Fruit fly (Drosophila melanogaster) whole organism, embryonic: ENCODE data around the gene sit.

Experiments
- BEAF-32 ChIP-seq: fragments of 200-800 bp; sonication (Bioruptor generic); optimal IDR thresholded peaks from 3 replicates; lab custom pipeline; 2017; ENCODE audit warnings: missing biosample characterization, missing genetic modification characterization, mild to moderate bottlenecking, moderate library complexity, missing genetic modification reagents
- Bgb ChIP-seq: fragments of 200-800 bp; sonication (Bioruptor generic); IDR thresholded peaks from 2 replicates; pipeline ENCODE4 v1.3.6; 2022; ENCODE audit warnings: missing biosample characterization, missing genetic modification characterization; ENCODE audit not compliant: partially characterized antibody
- CG1024 ChIP-seq: fragments of 200-800 bp; sonication (Bioruptor generic); IDR thresholded peaks from 2 replicates; pipeline ENCODE4 v1.3.6; 2022; ENCODE audit warnings: missing biosample characterization, missing genetic modification characterization
- CG10366 ChIP-seq: fragments of 200-800 bp; sonication (Bioruptor generic); IDR thresholded peaks from 2 replicates; pipeline ENCODE4 v1.3.6; 2022; ENCODE audit warnings: missing biosample characterization, missing genetic modification characterization
- CG10462 ChIP-seq: fragments of 200-800 bp; sonication (Bioruptor generic); optimal IDR thresholded peaks from 2 replicates; lab custom pipeline; 2016; ENCODE audit warnings: missing biosample characterization, missing genetic modification characterization
- CG10654 ChIP-seq: fragments of 200-800 bp; sonication (Bioruptor generic); optimal IDR thresholded peaks from 2 replicates; lab custom pipeline; 2016; ENCODE audit warnings: missing biosample characterization, missing genetic modification characterization
- CG12391 ChIP-seq: fragments of 200-800 bp; sonication (Bioruptor generic); optimal IDR thresholded peaks from 3 replicates; lab custom pipeline; 2018; ENCODE audit warnings: missing biosample characterization, mild to moderate bottlenecking, missing genetic modification characterization, moderate library complexity
- CG12744 ChIP-seq: fragments of 200-800 bp; sonication (Bioruptor generic); optimal IDR thresholded peaks from 2 replicates; lab custom pipeline; 2016; ENCODE audit warnings: missing biosample characterization, missing genetic modification characterization
- CG13287 ChIP-seq: fragments of 200-800 bp; sonication (Bioruptor generic); IDR thresholded peaks from 2 replicates; pipeline ENCODE4 v1.3.6; 2022; ENCODE audit warnings: missing biosample characterization, missing genetic modification characterization; ENCODE audit not compliant: partially characterized antibody
- CG14710 ChIP-seq: fragments of 200-800 bp; sonication (Bioruptor generic); optimal IDR thresholded peaks from 3 replicates; lab custom pipeline; 2019; ENCODE audit warnings: missing biosample characterization, mild to moderate bottlenecking, missing genetic modification characterization, moderate library complexity
- CG15479 ChIP-seq: fragments of 200-800 bp; sonication (Bioruptor generic); optimal IDR thresholded peaks from 3 replicates; lab custom pipeline; 2019; ENCODE audit warnings: missing biosample characterization, mild to moderate bottlenecking, missing genetic modification characterization, moderate library complexity
- CG1603 ChIP-seq: fragments of 200-800 bp; sonication (Bioruptor generic); optimal IDR thresholded peaks from 2 replicates; lab custom pipeline; 2019; ENCODE audit warnings: missing biosample characterization, mild to moderate bottlenecking, missing genetic modification characterization, moderate library complexity
- CG17802 ChIP-seq: fragments of 200-800 bp; sonication (Bioruptor generic); optimal IDR thresholded peaks from 2 replicates; lab custom pipeline; 2018; ENCODE audit warnings: missing biosample characterization, mild to moderate bottlenecking, missing genetic modification characterization, moderate library complexity
- CG18476 ChIP-seq: fragments of 200-800 bp; sonication (Bioruptor generic); optimal IDR thresholded peaks from 2 replicates; lab custom pipeline; 2016; ENCODE audit warnings: missing biosample characterization, mild to moderate bottlenecking, missing genetic modification characterization
- CG2712 ChIP-seq: fragments of 200-800 bp; optimal IDR thresholded peaks from 3 replicates; lab custom pipeline; 2019; ENCODE audit warnings: missing biosample characterization, mild to moderate bottlenecking, missing genetic modification characterization, moderate library complexity
- CG32772 ChIP-seq: fragments of 200-800 bp; sonication (Bioruptor generic); IDR thresholded peaks from 2 replicates; pipeline ENCODE4 v1.3.6; 2022; ENCODE audit warnings: missing biosample characterization, missing genetic modification characterization
- CG4360 ChIP-seq: fragments of 200-800 bp; sonication (Bioruptor generic); IDR thresholded peaks from 2 replicates; pipeline ENCODE4 v1.3.6; 2022; ENCODE audit warnings: missing biosample characterization, missing genetic modification characterization
- CG6813 ChIP-seq: fragments of 200-800 bp; sonication (Bioruptor generic); optimal IDR thresholded peaks from 2 replicates; lab custom pipeline; 2017; ENCODE audit warnings: missing biosample characterization, missing genetic modification characterization, mild to moderate bottlenecking, moderate library complexity, missing genetic modification reagents
- CG7786 ChIP-seq: fragments of 200-800 bp; sonication (Bioruptor generic); optimal IDR thresholded peaks from 2 replicates; lab custom pipeline; 2016; ENCODE audit warnings: missing biosample characterization, missing genetic modification characterization
- CG8478 ChIP-seq: fragments of >200 bp; optimal IDR thresholded peaks from 2 replicates; lab custom pipeline; 2018
- CG8765 ChIP-seq: fragments of 200-800 bp; sonication (Bioruptor generic); IDR thresholded peaks from 2 replicates; pipeline ENCODE4 v1.3.6; 2022; ENCODE audit warnings: missing biosample characterization, missing genetic modification characterization
- CG8924 ChIP-seq: fragments of 200-800 bp; optimal IDR thresholded peaks from 3 replicates; lab custom pipeline; 2019; ENCODE audit warnings: missing biosample characterization, mild to moderate bottlenecking, missing genetic modification characterization, moderate library complexity
- CG9797 ChIP-seq: fragments of 200-800 bp; sonication (Bioruptor generic); optimal IDR thresholded peaks from 3 replicates; lab custom pipeline; 2018; ENCODE audit warnings: missing biosample characterization, mild to moderate bottlenecking, missing genetic modification characterization
- Dek ChIP-seq: fragments of 200-800 bp; sonication (Bioruptor generic); optimal IDR thresholded peaks from 3 replicates; lab custom pipeline; 2019; ENCODE audit warnings: missing biosample characterization, mild to moderate bottlenecking, missing genetic modification characterization, moderate library complexity
- Dll ChIP-seq: fragments of 200-800 bp; sonication (Bioruptor generic); IDR thresholded peaks from 4 replicates; pipeline ENCODE4 v1.3.6; 2022; ENCODE audit warnings: missing biosample characterization, missing genetic modification characterization; ENCODE audit not compliant: partially characterized antibody
- Doc3 ChIP-seq: fragments of 200-800 bp; sonication (Bioruptor generic); IDR thresholded peaks from 3 replicates; pipeline ENCODE4 v1.3.6; 2022; ENCODE audit warnings: missing biosample characterization, missing genetic modification characterization; ENCODE audit not compliant: partially characterized antibody
- Max ChIP-seq: fragments of 200-800 bp; sonication (Bioruptor generic); optimal IDR thresholded peaks from 2 replicates; lab custom pipeline; 2016; ENCODE audit warnings: missing biosample characterization, mild to moderate bottlenecking, missing genetic modification characterization
- NC2α ChIP-seq: fragments of 200-800 bp; sonication (Bioruptor generic); optimal IDR thresholded peaks from 2 replicates; lab custom pipeline; 2016; ENCODE audit warnings: missing biosample characterization, missing genetic modification characterization
- Opbp ChIP-seq: fragments of 200-800 bp; sonication (Bioruptor generic); IDR thresholded peaks from 3 replicates; pipeline ENCODE4 v1.3.6; 2022; ENCODE audit warnings: missing biosample characterization, missing genetic modification characterization; ENCODE audit not compliant: partially characterized antibody
- Optix ChIP-seq: fragments of 200-800 bp; sonication (Bioruptor generic); IDR thresholded peaks from 3 replicates; pipeline ENCODE4 v1.3.6; 2022; ENCODE audit warnings: missing biosample characterization, missing genetic modification characterization
- Scr ChIP-seq: fragments of 200-800 bp; sonication (Bioruptor generic); IDR thresholded peaks from 2 replicates; pipeline ENCODE4 v1.3.6; 2022; ENCODE audit warnings: missing biosample characterization, missing genetic modification characterization; ENCODE audit not compliant: partially characterized antibody
- Usf ChIP-seq: fragments of 200-800 bp; sonication (Bioruptor generic); optimal IDR thresholded peaks from 2 replicates; lab custom pipeline; 2017; ENCODE audit warnings: missing genotype, missing biosample characterization, missing genetic modification characterization
- ase ChIP-seq: fragments of 200-800 bp; sonication (Bioruptor generic); IDR thresholded peaks from 3 replicates; pipeline ENCODE4 v1.3.6; 2022; ENCODE audit warnings: missing biosample characterization, missing genetic modification characterization
- bbx ChIP-seq: fragments of 200-800 bp; sonication (Bioruptor generic); IDR thresholded peaks from 2 replicates; pipeline ENCODE4 v1.3.6; 2022; ENCODE audit warnings: missing biosample characterization, missing genetic modification characterization; ENCODE audit not compliant: partially characterized antibody
- bcd ChIP-seq: fragments of 200-800 bp; sonication (Bioruptor generic); optimal IDR thresholded peaks from 2 replicates; lab custom pipeline; 2017; ENCODE audit warnings: missing biosample characterization, mild to moderate bottlenecking, missing genetic modification characterization
- cato ChIP-seq: fragments of 200-800 bp; sonication (Bioruptor generic); optimal IDR thresholded peaks from 2 replicates; lab custom pipeline; 2016; ENCODE audit warnings: missing biosample characterization, missing genetic modification characterization, borderline replicate concordance
- corto ChIP-seq: fragments of 200-800 bp; sonication (Bioruptor generic); optimal IDR thresholded peaks from 2 replicates; lab custom pipeline; 2016; ENCODE audit warnings: missing biosample characterization, mild to moderate bottlenecking, missing genetic modification characterization, moderate library complexity
- dm ChIP-seq: fragments of 200-800 bp; sonication (Bioruptor generic); optimal IDR thresholded peaks from 3 replicates; lab custom pipeline; 2016; ENCODE audit warnings: missing biosample characterization, missing genetic modification characterization
- ftz-f1 ChIP-seq: fragments of 200-800 bp; sonication (Bioruptor generic); optimal IDR thresholded peaks from 2 replicates; lab custom pipeline; 2016; ENCODE audit warnings: missing biosample characterization, missing genetic modification characterization
- gfzf ChIP-seq: fragments of 200-800 bp; sonication (Bioruptor generic); optimal IDR thresholded peaks from 2 replicates; lab custom pipeline; 2016; ENCODE audit warnings: missing biosample characterization, mild to moderate bottlenecking, missing genetic modification characterization, moderate library complexity
- lbe ChIP-seq: fragments of 200-800 bp; sonication (Bioruptor generic); optimal IDR thresholded peaks from 2 replicates; lab custom pipeline; 2016; ENCODE audit warnings: missing biosample characterization, mild to moderate bottlenecking, missing genetic modification characterization
- mam ChIP-seq: fragments of 200-800 bp; sonication (Bioruptor generic); optimal IDR thresholded peaks from 3 replicates; lab custom pipeline; 2016; ENCODE audit warnings: missing biosample characterization, missing genetic modification characterization
- otp ChIP-seq: fragments of 200-800 bp; sonication (Bioruptor generic); IDR thresholded peaks from 3 replicates; pipeline ENCODE4, ENCODE4 v1.3.6; 2022; ENCODE audit warnings: missing biosample characterization, missing genetic modification characterization
- pzg ChIP-seq: fragments of 200-800 bp; sonication (Bioruptor generic); optimal IDR thresholded peaks from 3 replicates; lab custom pipeline; 2018; ENCODE audit warnings: missing biosample characterization, mild to moderate bottlenecking, missing genetic modification characterization, moderate library complexity
- repo ChIP-seq: fragments of 200-800 bp; sonication (Bioruptor generic); optimal IDR thresholded peaks from 2 replicates; lab custom pipeline; 2016; ENCODE audit warnings: missing biosample characterization, missing genetic modification characterization
- sd ChIP-seq: fragments of 200-800 bp; sonication (Bioruptor generic); optimal IDR thresholded peaks from 3 replicates; lab custom pipeline; 2018; ENCODE audit warnings: missing biosample characterization, mild to moderate bottlenecking, missing genetic modification characterization, moderate library complexity
- seq ChIP-seq: fragments of 200-800 bp; sonication (Bioruptor generic); IDR thresholded peaks from 2 replicates; pipeline ENCODE4 v1.3.6; 2022; ENCODE audit warnings: missing biosample characterization, missing genetic modification characterization
- shn ChIP-seq: fragments of 200-800 bp; sonication (Bioruptor generic); optimal IDR thresholded peaks from 3 replicates; lab custom pipeline; 2016; ENCODE audit warnings: missing biosample characterization, missing genetic modification characterization
- sim ChIP-seq: fragments of 200-800 bp; sonication (Bioruptor generic); IDR thresholded peaks from 2 replicates; pipeline ENCODE4 v1.3.6; 2022; ENCODE audit warnings: missing biosample characterization, missing genetic modification characterization
- trem ChIP-seq: fragments of 200-800 bp; optimal IDR thresholded peaks from 3 replicates; lab custom pipeline; 2019; ENCODE audit warnings: missing biosample characterization, mild to moderate bottlenecking, missing genetic modification characterization, moderate library complexity
- zf30C ChIP-seq: fragments of 200-800 bp; sonication (Bioruptor generic); optimal IDR thresholded peaks from 3 replicates; lab custom pipeline; 2018; ENCODE audit warnings: missing biosample characterization, mild to moderate bottlenecking, missing genetic modification characterization

Gene sit

dm6 chr3R:22582981-22583380, 20.6 kb upstream of the sit start, which contains the start of gene Dph5:
TSS of gene Dph5 (minus strand) at chr3R:22583225.
- TF ChIP-seq ftz-f1 (peak; percentile 98), zf30C (no peak), CG12391 (tag; lab: Kevin White, UChicago) (no peak), pzg (GFP tag; lab: Kevin White, UChicago) (peak; percentile 61), CG7786 (GFP tag; lab: Kevin White, UChicago) (no peak), repo (GFP tag; lab: Kevin White, UChicago) (no peak), CG6813 (GFP tag; lab: Kevin White, UChicago) (no peak), CG15479 (GFP tag; lab: Kevin White, UChicago) (no peak), bbx (GFP tag; lab: Robert Waterston, UW) (peak; percentile 29; the same call in 1 of the 2 replicates), bcd (GFP tag; lab: Kevin White, UChicago) (no peak), Dll (0 out of 4 replicates have a peak, but pooled peaks have one; percentile 11), Usf (GFP tag; lab: Kevin White, UChicago) (no peak), CG1603 (tag; lab: Kevin White, UChicago) (peak; percentile 23), sim (no peak), CG9797 (GFP tag; lab: Kevin White, UChicago) (peak; percentile 55), lbe (GFP tag; lab: Kevin White, UChicago) (no peak), CG13287 (GFP tag; lab: Robert Waterston, UW) (peak; percentile 28; the same call in 1 of the 2 replicates), mam (no peak), Opbp (GFP tag; lab: Robert Waterston, UW) (no peak), CG2712 (no peak), cato (no peak), Bgb (GFP tag; lab: Robert Waterston, UW) (0 out of 2 replicates have a peak, but pooled peaks have one; percentile 9), CG10654 (GFP tag; lab: Kevin White, UChicago) (no peak), CG32772 (GFP tag; lab: Robert Waterston, UW) (no peak), CG8478 (lab: Kevin White, UChicago) (no peak), CG8765 (GFP tag; lab: Robert Waterston, UW) (no peak), CG8924 (tag; lab: Kevin White, UChicago) (no peak), Max (peak; percentile 52), CG17802 (tag; lab: Kevin White, UChicago) (no peak), BEAF-32 (GFP tag; lab: Kevin White, UChicago) (peak; percentile 12), Optix (GFP tag; lab: Robert Waterston, UW) (no peak), CG18476 (no peak), ase (GFP tag; lab: Robert Waterston, UW) (no peak), trem (no peak), otp (GFP tag; lab: Robert Waterston, UW) (no peak), shn (GFP tag; lab: Kevin White, UChicago) (no peak), Scr (GFP tag; lab: Robert Waterston, UW) (peak; percentile 18; the same call in 1 of the 2 replicates), CG1024 (GFP tag; lab: Robert Waterston, UW) (no peak), NC2α (GFP tag; lab: Kevin White, UChicago) (no peak), gfzf (peak; percentile 83), Dek (no peak), CG12744 (GFP tag; lab: Kevin White, UChicago) (no peak), seq (GFP tag; lab: Robert Waterston, UW) (no peak), CG10462 (GFP tag; lab: Kevin White, UChicago) (no peak), CG10366 (GFP tag; lab: Robert Waterston, UW) (no peak), Doc3 (GFP tag; lab: Robert Waterston, UW) (no peak), CG4360 (GFP tag; lab: Robert Waterston, UW) (no peak), CG14710 (tag; lab: Kevin White, UChicago) (peak; percentile 0), sd (tag; lab: Kevin White, UChicago) (no peak), corto (GFP tag; lab: Kevin White, UChicago) (no peak), dm (GFP tag; lab: Kevin White, UChicago) (peak; percentile 86)
